Worm (Caenorhabditis elegans) whole organism, L2 larva: Measurements from ENCODE around the gene F28B4.3.

Experiments used
- nhr-12 ChIP-seq: fragments of 150-350 bp; optimal IDR thresholded peaks from 2 replicates; lab custom pipeline; 2014; ENCODE audit warnings: missing biosample characterization, missing genetic modification characterization
- nhr-77 ChIP-seq: fragments of 150-350 bp; optimal IDR thresholded peaks from 2 replicates; lab custom pipeline; 2014; ENCODE audit warnings: missing biosample characterization, missing genetic modification characterization
- unc-39 ChIP-seq: fragments of 150-350 bp; optimal IDR thresholded peaks from 2 replicates; lab custom pipeline; 2014; ENCODE audit warnings: missing biosample characterization, missing genetic modification characterization

DNA sequence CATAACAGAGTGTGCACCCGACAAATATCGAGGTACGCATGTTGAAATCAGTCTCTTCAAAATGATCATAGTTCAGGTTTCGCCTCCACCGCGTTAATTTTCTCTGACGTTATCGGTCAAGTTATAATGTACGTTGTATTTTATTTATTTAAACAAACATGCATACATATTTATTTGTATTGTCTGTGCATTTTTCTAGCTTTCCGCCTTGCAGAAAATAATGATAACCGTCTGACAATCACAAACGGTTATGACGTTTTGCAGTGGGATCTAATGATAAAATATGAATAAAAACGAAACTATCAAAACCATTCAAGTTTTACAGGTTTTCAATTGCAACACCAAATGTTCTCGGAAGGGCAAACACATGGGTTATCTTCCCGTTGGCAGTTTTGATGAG is 48.0 kb upstream of the F28B4.3 start:
- TF ChIP-seq unc-39 (tag; lab: Kevin White, UChicago), result no peak
- no peak for TF ChIP-seq nhr-77 (tag; lab: Kevin White, UChicago)
- TF ChIP-seq nhr-12 (tag; lab: Kevin White, UChicago), result no peak
